Fruit fly (Drosophila melanogaster): ENCODE results near the gene Socs16D.

The Socs16D gene

dm6 chrX:17789413-17790054, 37.8 kb downstream of the Socs16D start (continued):
- no peak for TF ChIP-seq CG11398 (GFP tag; optimal IDR thresholded peaks at IDR 0.05)
- no peak for TF ChIP-seq CG4707 (GFP tag; optimal IDR thresholded peaks at IDR 0.05)
- TF ChIP-seq CG32772 (GFP tag; IDR thresholded peaks at IDR 0.05): peak; percentile 22; the same call in 1 of the 2 replicates
- no peak for TF ChIP-seq Six4 (GFP tag; optimal IDR thresholded peaks at IDR 0.05)
- TF ChIP-seq Trl (optimal IDR thresholded peaks at IDR 0.05): peak; percentile 62 to 67
- no peak for TF ChIP-seq Trl (GFP tag; optimal IDR thresholded peaks at IDR 0.05)
- TF ChIP-seq Nf-YB (GFP tag; optimal IDR thresholded peaks at IDR 0.05): peak; percentile 97
- TF ChIP-seq phol (tag; optimal IDR thresholded peaks at IDR 0.05): peak; percentile 22
- peak; percentile 63 for TF ChIP-seq cad (GFP tag; optimal IDR thresholded peaks at IDR 0.05)
- no peak for TF ChIP-seq CG9609 (GFP tag; optimal IDR thresholded peaks at IDR 0.05)
- TF ChIP-seq CG1832 (GFP tag; optimal IDR thresholded peaks at IDR 0.05): peak; percentile 95
- TF ChIP-seq CG12299 (tag; optimal IDR thresholded peaks at IDR 0.05): no peak
- TF ChIP-seq MTF-1 (GFP tag; optimal IDR thresholded peaks at IDR 0.05; ENCODE audit: borderline replicate concordance): no peak
- peak; percentile 23 for TF ChIP-seq sd (tag; optimal IDR thresholded peaks at IDR 0.05)
- TF ChIP-seq cwo (GFP tag; optimal IDR thresholded peaks at IDR 0.05): no peak
- TF ChIP-seq Fer1 (GFP tag; optimal IDR thresholded peaks at IDR 0.05): no peak
- TF ChIP-seq CG8478 (optimal IDR thresholded peaks at IDR 0.05): peak; percentile 94
- peak; percentile 96 for TF ChIP-seq CG10321 (GFP tag; IDR thresholded peaks at IDR 0.05)
- no peak for TF ChIP-seq CG10267 (tag; optimal IDR thresholded peaks at IDR 0.05)
- peak; percentile 50 for TF ChIP-seq yki (optimal IDR thresholded peaks at IDR 0.05)
- TF ChIP-seq CG13296 (GFP tag; optimal IDR thresholded peaks at IDR 0.05): no peak
- peak; percentile 62 for TF ChIP-seq CG15479 (GFP tag; optimal IDR thresholded peaks at IDR 0.05)
- TF ChIP-seq Nf-YC (tag; optimal IDR thresholded peaks at IDR 0.05): peak; percentile 98
- peak in 1 of 2 experiments; percentile 52 for TF ChIP-seq tll (GFP tag; optimal IDR thresholded peaks at IDR 0.05)
- peak; percentile 55 for TF ChIP-seq Jarid2 (GFP tag; optimal IDR thresholded peaks at IDR 0.05)
- no peak for TF ChIP-seq Side (GFP tag; optimal IDR thresholded peaks at IDR 0.05)
- no peak for TF ChIP-seq Eip74EF (GFP tag; optimal IDR thresholded peaks at IDR 0.05)
- TF ChIP-seq vvl (GFP tag; IDR thresholded peaks at IDR 0.05): 0 out of 2 replicates have a peak, but pooled peaks have one; percentile 30
- TF ChIP-seq CG31388 (GFP tag; optimal IDR thresholded peaks at IDR 0.05): no peak
- no peak for TF ChIP-seq ara (GFP tag; IDR thresholded peaks at IDR 0.05)
- no peak for TF ChIP-seq CG34224 (GFP tag; IDR thresholded peaks at IDR 0.05; ENCODE audit: partially characterized antibody)
- TF ChIP-seq zen (tag; optimal IDR thresholded peaks at IDR 0.05): peak; percentile 32
- peak; percentile 91 for TF ChIP-seq crol (GFP tag; IDR thresholded peaks at IDR 0.05)
- peak; percentile 82 for TF ChIP-seq abd-A (tag; optimal IDR thresholded peaks at IDR 0.05)
- peak; percentile 17 for TF ChIP-seq Deaf1 (tag; optimal IDR thresholded peaks at IDR 0.05)
- no peak for TF ChIP-seq row (GFP tag; IDR thresholded peaks at IDR 0.05)
- peak; percentile 16 for TF ChIP-seq onecut (GFP tag; IDR thresholded peaks at IDR 0.05)
- no peak for TF ChIP-seq mld (GFP tag; IDR thresholded peaks at IDR 0.05; ENCODE audit: partially characterized antibody)

dm6 chrX:17782058-17782457, 45.3 kb downstream of the Socs16D start:
- peak; percentile 57 for TF ChIP-seq phol (tag; optimal IDR thresholded peaks at IDR 0.05)
- TF ChIP-seq cg (GFP tag; optimal IDR thresholded peaks at IDR 0.05): no peak
- peak; percentile 39 for TF ChIP-seq gcm (GFP tag; optimal IDR thresholded peaks at IDR 0.05)
- peak; percentile 64 for TF ChIP-seq CG12391 (tag; optimal IDR thresholded peaks at IDR 0.05)
- no peak for TF ChIP-seq Atf3 (GFP tag; optimal IDR thresholded peaks at IDR 0.05)
- TF ChIP-seq dan (GFP tag; IDR thresholded peaks at IDR 0.05): no peak
- no peak for TF ChIP-seq CG8765 (GFP tag; IDR thresholded peaks at IDR 0.05)
- no peak for TF ChIP-seq al (GFP tag; IDR thresholded peaks at IDR 0.05)
- TF ChIP-seq bsh (GFP tag; optimal IDR thresholded peaks at IDR 0.05): peak in 1 of 2 experiments; percentile 76
- no peak for TF ChIP-seq CG7786 (GFP tag; optimal IDR thresholded peaks at IDR 0.05)
- TF ChIP-seq CG11504 (tag; optimal IDR thresholded peaks at IDR 0.05): peak; percentile 61
- no peak for TF ChIP-seq lilli (GFP tag; optimal IDR thresholded peaks at IDR 0.05)
- no peak for TF ChIP-seq hbn (GFP tag; IDR thresholded peaks at IDR 0.05; ENCODE audit: partially characterized antibody)
- TF ChIP-seq eve (GFP tag; optimal IDR thresholded peaks at IDR 0.05): peak in 1 of 2 experiments; percentile 36
- peak; percentile 55 for TF ChIP-seq nmo (GFP tag; optimal IDR thresholded peaks at IDR 0.05)
